Worm (Caenorhabditis elegans) whole organism, L4 larva: ENCODE data around the gene lron-2.

ENCODE experiments used
- ama-1 ChIP-seq: fragments of 150-350 bp; optimal IDR thresholded peaks from 2 replicates; lab custom pipeline; 2014; ENCODE audit warnings: inconsistent platforms, mixed read lengths
- ceh-20 ChIP-seq: fragments of 200-800 bp; sonication (Bioruptor generic); IDR thresholded peaks from 2 replicates; pipeline ENCODE4 v1.3.6; 2022; ENCODE audit warnings: missing genetic modification reagents, missing genetic modification characterization, missing compliant biosample characterization
- ceh-82 ChIP-seq: sonication (generic microtip); optimal IDR thresholded peaks from 2 replicates; lab custom pipeline; 2017; ENCODE audit warnings: missing biosample characterization, missing genetic modification characterization
- ces-1 ChIP-seq: fragments of 150-350 bp; sonication (generic microtip); optimal IDR thresholded peaks from 4 replicates; lab custom pipeline; 2014; ENCODE audit warnings: missing biosample characterization, missing genetic modification reagents, missing genetic modification characterization
- dpl-1 ChIP-seq: fragments of 150-350 bp; optimal IDR thresholded peaks from 2 replicates; lab custom pipeline; 2014; ENCODE audit warnings: missing biosample characterization, missing genetic modification reagents, missing genetic modification characterization
- hmg-1.1 ChIP-seq: fragments of 200-800 bp; sonication (Bioruptor generic); IDR thresholded peaks from 2 replicates; pipeline ENCODE4 v1.3.6; 2022; ENCODE audit warnings: missing genetic modification reagents, missing genetic modification characterization, missing compliant biosample characterization
- lin-1 ChIP-seq: fragments of 200-800 bp; sonication (Bioruptor generic); IDR thresholded peaks from 2 replicates; pipeline ENCODE4 v1.3.6; 2022; ENCODE audit warnings: missing genetic modification reagents, missing genetic modification characterization, missing compliant biosample characterization
- mxl-3 ChIP-seq: fragments of 200-800 bp; sonication (Bioruptor generic); optimal IDR thresholded peaks from 2 replicates; lab custom pipeline; 2018; ENCODE audit warnings: mild to moderate bottlenecking, missing genetic modification characterization, missing compliant biosample characterization
- nhr-237 ChIP-seq: sonication (generic microtip); optimal IDR thresholded peaks from 2 replicates; lab custom pipeline; 2017; ENCODE audit warnings: missing biosample characterization, missing genetic modification characterization
- nhr-25 ChIP-seq: sonication (generic microtip); optimal IDR thresholded peaks from 2 replicates; lab custom pipeline; 2017; ENCODE audit warnings: missing genetic modification characterization, mild to moderate bottlenecking, missing compliant biosample characterization, antibody characterized with exemption, moderate library complexity, borderline replicate concordance; ENCODE audit not compliant: insufficient read depth
- sdz-12 ChIP-seq: fragments of 200-800 bp; sonication (Bioruptor generic); optimal IDR thresholded peaks from 2 replicates; lab custom pipeline; 2018; ENCODE audit warnings: mild to moderate bottlenecking, missing genetic modification characterization, missing compliant biosample characterization
- snpc-4 ChIP-seq: fragments of 150-350 bp; optimal IDR thresholded peaks from 2 replicates; lab custom pipeline; 2014; ENCODE audit warnings: missing biosample characterization, missing genetic modification characterization
- unc-39 ChIP-seq: sonication (generic microtip); optimal IDR thresholded peaks from 2 replicates; lab custom pipeline; 2017; ENCODE audit warnings: missing biosample characterization, missing genetic modification characterization
- unc-62 ChIP-seq, 3 experiments: fragments of 150-350 bp in 1 of 3; sonication (generic microtip); optimal IDR thresholded peaks in 2 of 3; peaks in 1 of 3; 1 replicate in 1 of 3; 2 replicates in 2 of 3; lab custom pipeline; 2014 to 2017; ENCODE audit warnings: missing biosample characterization in 3 of 3, missing genetic modification characterization in 3 of 3, missing genetic modification reagents in 3 of 3, missing genotype in 1 of 3

ce11 chrV:9312377-9312776, 25.0 kb upstream of the lron-2 start:
- TF ChIP-seq ceh-20 (GFP tag; lab: Robert Waterston, UW) (no peak), ama-1 (lab: Kevin White, UChicago) (no peak), nhr-25 (tag; lab: Kevin White, UChicago) (no peak), mxl-3 (no peak), ces-1 (GFP tag; lab: Kevin White, UChicago) (no peak), nhr-237 (no peak), ceh-82 (tag; lab: Kevin White, UChicago) (no peak), lin-1 (GFP tag; lab: Robert Waterston, UW) (no peak), unc-62 (GFP tag; optimal IDR thresholded peaks at IDR 0.05 in 1 of 2; lab: Kevin White, UChicago) (no peak), unc-62 (tag; optimal IDR thresholded peaks at IDR 0.05; lab: Kevin White, UChicago) (no peak), dpl-1 (no peak), unc-39 (no peak), hmg-1.1 (no peak), snpc-4 (no peak), sdz-12 (GFP tag; lab: Kevin White, UChicago) (no peak)
